Worm (Caenorhabditis elegans) whole organism, midembryonic: ENCODE measurements around the gene T25B6.3.

Experiments
- cog-1 ChIP-seq: sonication (generic microtip); optimal IDR thresholded peaks from 2 replicates; lab custom pipeline; 2016; ENCODE audit warnings: missing genetic modification characterization, missing compliant biosample characterization
- flt-1 ChIP-seq: fragments of 200-800 bp; sonication (Bioruptor generic); IDR thresholded peaks from 2 replicates; pipeline ENCODE4 v1.3.6; 2022; ENCODE audit warnings: missing genetic modification characterization, missing compliant biosample characterization
- klf-2 ChIP-seq: fragments of 200-800 bp; sonication (Bioruptor generic); conservative IDR thresholded peaks from 2 replicates; pipeline ENCODE4 v1.3.6; 2022; ENCODE audit warnings: missing genetic modification reagents, missing genetic modification characterization, missing compliant biosample characterization

ce11 chrX:9074497-9074896 is 47.1 kb downstream of the T25B6.3 start:
- no peak for TF ChIP-seq flt-1
- TF ChIP-seq cog-1 (tag; lab: Kevin White, UChicago) = no peak
- TF ChIP-seq klf-2 (GFP tag; lab: Robert Waterston, UW) = no peak
